Worm (Caenorhabditis elegans): Measurements from ENCODE around the gene K08F8.15.

- TF ChIP-seq ceh-18 (tag; optimal IDR thresholded peaks at IDR 0.05) (no peak), ceh-24 (tag; optimal IDR thresholded peaks at IDR 0.05) (no peak), hlh-8 (tag; optimal IDR thresholded peaks at IDR 0.05) (no peak), pha-4 (tag; optimal IDR thresholded peaks at IDR 0.05) (no peak), zip-5 (tag; optimal IDR thresholded peaks at IDR 0.05) (no peak), pros-1 (tag; optimal IDR thresholded peaks at IDR 0.05) (no peak), ceh-9 (tag; optimal IDR thresholded peaks at IDR 0.05) (no peak), tbx-2 (tag; optimal IDR thresholded peaks at IDR 0.05) (no peak), unc-86 (tag; optimal IDR thresholded peaks at IDR 0.05) (no peak), tbx-7 (tag; optimal IDR thresholded peaks at IDR 0.05) (no peak), dve-1 (tag; optimal IDR thresholded peaks at IDR 0.05) (no peak), mec-3 (tag; optimal IDR thresholded peaks at IDR 0.05; ENCODE audit: borderline replicate concordance) (no peak), pag-3 (tag; optimal IDR thresholded peaks at IDR 0.05; ENCODE audit: borderline replicate concordance) (no peak)
These were observed 2.3 kb upstream of the K08F8.15 start for ce11 chrII:8764332-8764731.
